Worm (Caenorhabditis elegans): ENCODE data around the gene C33A12.3.
A peak's percentile ranks its signal among the peaks of the same experiment; 100 is the strongest.

The C33A12.3 gene

ce11 chrIV:9499636-9500035 is 13.2 kb downstream of the C33A12.3 start:
- no peak for TF ChIP-seq ceh-62 (tag; optimal IDR thresholded peaks at IDR 0.05)
- peak; percentile 94 for TF ChIP-seq nhr-28 (tag; optimal IDR thresholded peaks at IDR 0.05)
- TF ChIP-seq set-16 (GFP tag; IDR thresholded peaks at IDR 0.05), result no peak
- TF ChIP-seq nhr-6 (tag; optimal IDR thresholded peaks at IDR 0.05), result no peak

ce11 chrIV:9498088-9498487 is 14.7 kb downstream of the C33A12.3 start, which contains the start of gene sru-4:
sru-4 (plus strand) TSS chrIV:9498388.
- no peak for TF ChIP-seq Y5F2A.4 (GFP tag; optimal IDR thresholded peaks at IDR 0.05)
- no peak for TF ChIP-seq zag-1 (tag; optimal IDR thresholded peaks at IDR 0.05)
- no peak for TF ChIP-seq hmg-1.1 (GFP tag; IDR thresholded peaks at IDR 0.05)
- no peak for TF ChIP-seq ama-1 (optimal IDR thresholded peaks at IDR 0.05)
- no peak for TF ChIP-seq dmd-9 (GFP tag; IDR thresholded peaks at IDR 0.05)
- TF ChIP-seq daf-19 (GFP tag; conservative IDR thresholded peaks at IDR 0.05), result no peak
- TF ChIP-seq hlh-30 (tag; optimal IDR thresholded peaks at IDR 0.05; ENCODE audit: insufficient read depth), result no peak
- no peak for TF ChIP-seq F10B5.3 (tag; optimal IDR thresholded peaks at IDR 0.05)
- no peak for TF ChIP-seq ces-1 (GFP tag; optimal IDR thresholded peaks at IDR 0.05)
- TF ChIP-seq daf-8 (GFP tag; IDR thresholded peaks at IDR 0.05), result no peak
- no peak for TF ChIP-seq zip-11 (GFP tag; IDR thresholded peaks at IDR 0.05)
- no peak for TF ChIP-seq Y75B8A.6 (GFP tag; IDR thresholded peaks at IDR 0.05)
- TF ChIP-seq nhr-76 (tag; optimal IDR thresholded peaks at IDR 0.05), result no peak

ce11 chrIV:9496306-9496705 is 16.5 kb downstream of the C33A12.3 start, which contains the start of gene sru-3:
sru-3 (plus strand) TSS chrIV:9496606.
- TF ChIP-seq zfp-2 (tag; optimal IDR thresholded peaks at IDR 0.05) (no peak), ces-1 (GFP tag; optimal IDR thresholded peaks at IDR 0.05) (no peak), mdt-29 (GFP tag; IDR thresholded peaks at IDR 0.05) (no peak), unc-62 (GFP tag; optimal IDR thresholded peaks at IDR 0.05 in 1 of 2) (no peak), unc-62 (tag; optimal IDR thresholded peaks at IDR 0.05) (no peak), ceh-28 (tag; optimal IDR thresholded peaks at IDR 0.05) (no peak), hif-1 (tag; optimal IDR thresholded peaks at IDR 0.05) (no peak), R02D3.7 (tag; optimal IDR thresholded peaks at IDR 0.05) (no peak), dve-1 (tag; optimal IDR thresholded peaks at IDR 0.05; ENCODE audit: insufficient read depth) (no peak), ctbp-1 (GFP tag; IDR thresholded peaks at IDR 0.05) (no peak), madf-5 (GFP tag; IDR thresholded peaks at IDR 0.05) (no peak), cey-2 (tag; optimal IDR thresholded peaks at IDR 0.05; ENCODE audit: borderline replicate concordance, insufficient read depth) (no peak), rbr-2 (tag; optimal IDR thresholded peaks at IDR 0.05) (no peak), ZK337.2 (GFP tag; IDR thresholded peaks at IDR 0.05) (no peak), nhr-76 (tag; optimal IDR thresholded peaks at IDR 0.05) (no peak), nhr-10 (tag; optimal IDR thresholded peaks at IDR 0.05) (no peak), lsy-2 (tag; optimal IDR thresholded peaks at IDR 0.05) (no peak), sdz-12 (GFP tag; optimal IDR thresholded peaks at IDR 0.05) (no peak), mxl-3 (GFP tag; optimal IDR thresholded peaks at IDR 0.05) (no peak), daf-12 (tag; optimal IDR thresholded peaks at IDR 0.05) (no peak)

DNA sequence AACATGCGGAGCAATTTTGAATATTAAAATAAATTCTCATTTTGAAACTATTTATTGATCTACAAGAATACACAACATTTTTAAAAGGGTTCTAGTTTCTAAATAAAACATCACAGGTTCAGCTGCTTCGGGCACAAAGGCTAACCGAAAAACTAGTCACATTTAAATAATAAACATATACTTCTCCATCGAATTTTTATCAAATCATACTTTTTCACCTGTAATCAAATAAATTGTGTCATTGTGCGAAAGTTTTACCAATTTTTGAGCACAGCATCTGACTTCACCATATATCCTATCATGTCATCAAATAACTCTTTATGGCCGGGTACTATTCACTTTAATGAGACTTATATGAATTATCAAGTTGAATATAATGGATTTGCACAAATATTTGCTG is 22.5 kb downstream of the C33A12.3 start, which contains the start of gene sru-6:
sru-6 (plus strand) TSS at position 301 of the 400 bp plus-strand sequence.
- TF ChIP-seq lin-15B (tag; optimal IDR thresholded peaks at IDR 0.05) (no peak), nhr-77 (tag; optimal IDR thresholded peaks at IDR 0.05) (no peak), spr-3 (GFP tag; optimal IDR thresholded peaks at IDR 0.05) (no peak), mxl-2 (GFP tag; conservative IDR thresholded peaks at IDR 0.05) (no peak), egl-43 (GFP tag; IDR thresholded peaks at IDR 0.05) (no peak), Y5F2A.4 (GFP tag; optimal IDR thresholded peaks at IDR 0.05) (no peak), pha-4 (GFP tag; IDR thresholded peaks at IDR 0.05) (no peak), pha-4 (tag; optimal IDR thresholded peaks at IDR 0.05) (no peak), F10B5.3 (tag; optimal IDR thresholded peaks at IDR 0.05) (no peak), daf-19 (GFP tag; conservative IDR thresholded peaks at IDR 0.05) (no peak), snpc-1.2 (GFP tag; IDR thresholded peaks at IDR 0.05) (no peak), daf-8 (GFP tag; IDR thresholded peaks at IDR 0.05) (no peak), aha-1 (tag) (no peak), F49E8.2 (tag; optimal IDR thresholded peaks at IDR 0.05; ENCODE audit: borderline replicate concordance) (no peak), snpc-4 (tag; optimal IDR thresholded peaks at IDR 0.05) (no peak), skn-1 (tag; optimal IDR thresholded peaks at IDR 0.05) (no peak), zfp-2 (tag; optimal IDR thresholded peaks at IDR 0.05) (no peak), unc-39 (tag; optimal IDR thresholded peaks at IDR 0.05) (no peak), Y75B8A.6 (GFP tag; IDR thresholded peaks at IDR 0.05) (no peak), zip-2 (tag; optimal IDR thresholded peaks at IDR 0.05) (no peak)
